Worm (Caenorhabditis elegans): Measurements from ENCODE around the gene ntl-9.
A peak's percentile ranks its signal among the peaks of the same experiment; 100 is the strongest.
"Not testable (repeated sequence)": the region's sequence is repeated elsewhere in the genome, so short reads cannot be mapped to it uniquely, and the experiment has no call there.

The ntl-9 gene

ce11 chrIII:4917960-4918712 lies 26.2 kb upstream of the ntl-9 start, which contains the start of gene rpb-8:
TSS of gene rpb-8 (minus strand) at chrIII:4918008.
- TF ChIP-seq dao-5 (tag; optimal IDR thresholded peaks at IDR 0.05) (no peak), him-1 (tag; optimal IDR thresholded peaks at IDR 0.05) (no peak), W03F9.2 (tag; optimal IDR thresholded peaks at IDR 0.05) (peak; percentile 60)

ce11 chrIII:4918906-4919305 lies 25.4 kb upstream of the ntl-9 start:
- TF ChIP-seq W03F9.2 (tag; optimal IDR thresholded peaks at IDR 0.05) (no peak), dao-5 (tag; optimal IDR thresholded peaks at IDR 0.05) (no peak), him-1 (tag; optimal IDR thresholded peaks at IDR 0.05) (no peak)

ce11 chrIII:4920221-4920620 lies 24.1 kb upstream of the ntl-9 start, which contains the start of gene ula-1:
TSS of gene ula-1 (minus strand) at chrIII:4920321.
- TF ChIP-seq W03F9.2 (tag; optimal IDR thresholded peaks at IDR 0.05), result no peak
- no peak for TF ChIP-seq him-1 (tag; optimal IDR thresholded peaks at IDR 0.05)
- no peak for TF ChIP-seq dao-5 (tag; optimal IDR thresholded peaks at IDR 0.05)

- TF ChIP-seq him-1, W03F9.2, dao-5 (tag; optimal IDR thresholded peaks at IDR 0.05): not testable (repeated sequence)
Observed at ce11 chrIII:4922020-4922419, 22.3 kb upstream of the ntl-9 start, which contains the start of gene mmab-1. TSS of gene mmab-1 (minus strand) at chrIII:4922114.

ce11 chrIII:4924134-4924533 lies 20.2 kb upstream of the ntl-9 start:
- TF ChIP-seq W03F9.2 (tag; optimal IDR thresholded peaks at IDR 0.05) (no peak), him-1 (tag; optimal IDR thresholded peaks at IDR 0.05) (no peak), dao-5 (tag; optimal IDR thresholded peaks at IDR 0.05) (no peak)

- TF ChIP-seq W03F9.2 (tag; optimal IDR thresholded peaks at IDR 0.05), result peak; percentile 79
- no peak for TF ChIP-seq him-1 (tag; optimal IDR thresholded peaks at IDR 0.05)
- TF ChIP-seq dao-5 (tag; optimal IDR thresholded peaks at IDR 0.05), result no peak
Observed at ce11 chrIII:4930154-4930679, 14.1 kb upstream of the ntl-9 start, which contains the start of gene set-2. TSS of gene set-2 (minus strand) at chrIII:4930204.

- TF ChIP-seq dao-5 (tag; optimal IDR thresholded peaks at IDR 0.05) (no peak), W03F9.2 (tag; optimal IDR thresholded peaks at IDR 0.05) (no peak), him-1 (tag; optimal IDR thresholded peaks at IDR 0.05) (no peak)
Observed at ce11 chrIII:4932203-4932699, 12.1 kb upstream of the ntl-9 start, which contains the start of the genes C26E6.12 and eri-9. TSS of gene C26E6.12 (minus strand) at chrIII:4932253. TSS of gene eri-9 (plus strand) at chrIII:4932450.

ce11 chrIII:4934896-4935628 lies 9.3 kb upstream of the ntl-9 start, which contains the start of gene mrps-18C:
TSS of gene mrps-18C (plus strand) at chrIII:4935578.
- no peak for TF ChIP-seq dao-5 (tag; optimal IDR thresholded peaks at IDR 0.05)
- no peak for TF ChIP-seq him-1 (tag; optimal IDR thresholded peaks at IDR 0.05)
- no peak for TF ChIP-seq W03F9.2 (tag; optimal IDR thresholded peaks at IDR 0.05)

ce11 chrIII:4937022-4937421 lies 7.3 kb upstream of the ntl-9 start, which contains the start of gene fsn-1:
TSS of gene fsn-1 (plus strand) at chrIII:4937322.
- TF ChIP-seq W03F9.2 (tag; optimal IDR thresholded peaks at IDR 0.05), result no peak
- TF ChIP-seq dao-5 (tag; optimal IDR thresholded peaks at IDR 0.05), result no peak
- TF ChIP-seq him-1 (tag; optimal IDR thresholded peaks at IDR 0.05), result no peak

- TF ChIP-seq dao-5 (tag; optimal IDR thresholded peaks at IDR 0.05) (no peak), him-1 (tag; optimal IDR thresholded peaks at IDR 0.05) (no peak), W03F9.2 (tag; optimal IDR thresholded peaks at IDR 0.05) (no peak)
Observed at ce11 chrIII:4939267-4939666, 5.0 kb upstream of the ntl-9 start, which contains the start of gene rpb-2. TSS of gene rpb-2 (plus strand) at chrIII:4939567.

- TF ChIP-seq him-1 (tag; optimal IDR thresholded peaks at IDR 0.05) (no peak), W03F9.2 (tag; optimal IDR thresholded peaks at IDR 0.05) (no peak), dao-5 (tag; optimal IDR thresholded peaks at IDR 0.05) (no peak)
Observed at ce11 chrIII:4947352-4947751, 3.0 kb downstream of the ntl-9 start.

ce11 chrIII:4948631-4949030 lies 4.3 kb downstream of the ntl-9 start:
- no peak for TF ChIP-seq him-1 (tag; optimal IDR thresholded peaks at IDR 0.05)
- TF ChIP-seq dao-5 (tag; optimal IDR thresholded peaks at IDR 0.05), result no peak
- no peak for TF ChIP-seq W03F9.2 (tag; optimal IDR thresholded peaks at IDR 0.05)

ce11 chrIII:4950345-4950744 lies 6.0 kb downstream of the ntl-9 start:
- TF ChIP-seq him-1 (tag; optimal IDR thresholded peaks at IDR 0.05), result peak; percentile 27
- TF ChIP-seq W03F9.2 (tag; optimal IDR thresholded peaks at IDR 0.05), result no peak
- TF ChIP-seq dao-5 (tag; optimal IDR thresholded peaks at IDR 0.05), result no peak

Data from whole organism, L4/young adult.